Fruit fly (Drosophila melanogaster): Measurements from ENCODE around the gene Zmynd8.

The Zmynd8 gene

dm6 chr3R:31680773-31681172 lies 11.5 kb downstream of the Zmynd8 start (continued):
- TF ChIP-seq Hnf4 (GFP tag; optimal IDR thresholded peaks at IDR 0.05) (peak; percentile 80), CG32264 (GFP tag; optimal IDR thresholded peaks at IDR 0.05) (peak; percentile 17), Hr83 (GFP tag; optimal IDR thresholded peaks at IDR 0.05; ENCODE audit: poor library complexity, severe bottlenecking) (no peak), jim (GFP tag; optimal IDR thresholded peaks at IDR 0.05) (no peak), Vsx2 (GFP tag; optimal IDR thresholded peaks at IDR 0.05; ENCODE audit: partially characterized antibody) (no peak), rgr (GFP tag; optimal IDR thresholded peaks at IDR 0.05) (peak; percentile 84)

dm6 chr3R:31682140-31682782 lies 13.0 kb downstream of the Zmynd8 start:
- peak; percentile 60 for TF ChIP-seq sage (GFP tag; optimal IDR thresholded peaks at IDR 0.05)
- TF ChIP-seq GATAd (GFP tag; optimal IDR thresholded peaks at IDR 0.05), result no peak
- TF ChIP-seq ey (GFP tag; optimal IDR thresholded peaks at IDR 0.05), result peak; percentile 75
- TF ChIP-seq N (GFP tag; optimal IDR thresholded peaks at IDR 0.05), result no peak
- TF ChIP-seq br (GFP tag; optimal IDR thresholded peaks at IDR 0.05), result peak; percentile 52
- TF ChIP-seq Sp1 (GFP tag; optimal IDR thresholded peaks at IDR 0.05), result peak; percentile 49
- peak; percentile 33 for TF ChIP-seq CG32264 (GFP tag; optimal IDR thresholded peaks at IDR 0.05)
- peak; percentile 38 for TF ChIP-seq HLH106 (tag; optimal IDR thresholded peaks at IDR 0.05)
- TF ChIP-seq pan (optimal IDR thresholded peaks at IDR 0.05), result no peak
- TF ChIP-seq psq (GFP tag; optimal IDR thresholded peaks at IDR 0.05), result peak; percentile 78
- TF ChIP-seq OdsH (GFP tag; optimal IDR thresholded peaks at IDR 0.05), result peak; percentile 61
- peak in 1 of 2 experiments; percentile 48 for TF ChIP-seq foxo (GFP tag; optimal IDR thresholded peaks at IDR 0.05)
- peak; percentile 44 for TF ChIP-seq Rel (GFP tag; optimal IDR thresholded peaks at IDR 0.05)
- TF ChIP-seq Rel (tag; optimal IDR thresholded peaks at IDR 0.05), result no peak
- peak; percentile 15 for TF ChIP-seq Hnf4 (GFP tag; optimal IDR thresholded peaks at IDR 0.05)
- no peak for TF ChIP-seq Jra (GFP tag; optimal IDR thresholded peaks at IDR 0.05)
- TF ChIP-seq brk (GFP tag; optimal IDR thresholded peaks at IDR 0.05), result peak; percentile 6
- peak; percentile 49 for TF ChIP-seq woc (GFP tag; optimal IDR thresholded peaks at IDR 0.05)
- peak; percentile 32 for TF ChIP-seq dmrt93B (GFP tag; optimal IDR thresholded peaks at IDR 0.05)
- no peak for TF ChIP-seq CG9705 (GFP tag; optimal IDR thresholded peaks at IDR 0.05)
- TF ChIP-seq Hr78 (GFP tag; optimal IDR thresholded peaks at IDR 0.05), result no peak
- TF ChIP-seq Dif (GFP tag; optimal IDR thresholded peaks at IDR 0.05; ENCODE audit: partially characterized antibody), result peak; percentile 12
- peak; percentile 77 for TF ChIP-seq h (GFP tag; optimal IDR thresholded peaks at IDR 0.05)
- no peak for TF ChIP-seq Mio (GFP tag; optimal IDR thresholded peaks at IDR 0.05)
- peak; percentile 65 for TF ChIP-seq rgr (GFP tag; optimal IDR thresholded peaks at IDR 0.05)
- TF ChIP-seq fru (GFP tag; optimal IDR thresholded peaks at IDR 0.05), result peak; percentile 32

dm6 chr3R:31683048-31683857 lies 14.0 kb downstream of the Zmynd8 start:
- TF ChIP-seq foxo (GFP tag; optimal IDR thresholded peaks at IDR 0.05), result peak in 1 of 2 experiments; percentile 61
- TF ChIP-seq ey (GFP tag; optimal IDR thresholded peaks at IDR 0.05), result peak; percentile 2
- TF ChIP-seq HLH106 (tag; optimal IDR thresholded peaks at IDR 0.05), result peak; percentile 11
- peak; percentile 32 for TF ChIP-seq br (GFP tag; optimal IDR thresholded peaks at IDR 0.05)
- TF ChIP-seq CG9705 (GFP tag; optimal IDR thresholded peaks at IDR 0.05), result no peak
- TF ChIP-seq tai (GFP tag; optimal IDR thresholded peaks at IDR 0.05), result no peak
- TF ChIP-seq woc (GFP tag; optimal IDR thresholded peaks at IDR 0.05), result peak; percentile 46
- TF ChIP-seq rgr (GFP tag; optimal IDR thresholded peaks at IDR 0.05), result peak; percentile 13
- peak; percentile 49 for TF ChIP-seq h (GFP tag; optimal IDR thresholded peaks at IDR 0.05)
- peak; percentile 64 for TF ChIP-seq fru (GFP tag; optimal IDR thresholded peaks at IDR 0.05)
- TF ChIP-seq Sp1 (GFP tag; optimal IDR thresholded peaks at IDR 0.05), result peak; percentile 20

dm6 chr3R:31686692-31687351 lies 17.6 kb downstream of the Zmynd8 start:
- TF ChIP-seq Abd-B (GFP tag; optimal IDR thresholded peaks at IDR 0.05), result no peak
- TF ChIP-seq Jra (GFP tag; optimal IDR thresholded peaks at IDR 0.05), result peak; percentile 65
- peak; percentile 87 for TF ChIP-seq ey (GFP tag; optimal IDR thresholded peaks at IDR 0.05)
- TF ChIP-seq rgr (GFP tag; optimal IDR thresholded peaks at IDR 0.05), result peak; percentile 83
- no peak for TF ChIP-seq usp (GFP tag; optimal IDR thresholded peaks at IDR 0.05)
- peak; percentile 79 for TF ChIP-seq CG9705 (GFP tag; optimal IDR thresholded peaks at IDR 0.05)
- no peak for TF ChIP-seq N (GFP tag; optimal IDR thresholded peaks at IDR 0.05)
- peak; percentile 63 for TF ChIP-seq woc (GFP tag; optimal IDR thresholded peaks at IDR 0.05)
- no peak for TF ChIP-seq Mio (GFP tag; optimal IDR thresholded peaks at IDR 0.05)
- peak in 1 of 2 experiments; percentile 91 for TF ChIP-seq foxo (GFP tag; optimal IDR thresholded peaks at IDR 0.05)
- no peak for TF ChIP-seq CrebA (GFP tag; optimal IDR thresholded peaks at IDR 0.05; ENCODE audit: borderline replicate concordance)
- no peak for TF ChIP-seq GATAd (GFP tag; optimal IDR thresholded peaks at IDR 0.05)
- no peak for TF ChIP-seq dsf (GFP tag; optimal IDR thresholded peaks at IDR 0.05; ENCODE audit: borderline replicate concordance)
- peak; percentile 89 for TF ChIP-seq Sp1 (GFP tag; optimal IDR thresholded peaks at IDR 0.05)
- peak; percentile 81 for TF ChIP-seq sv (GFP tag; optimal IDR thresholded peaks at IDR 0.05)
- peak; percentile 57 for TF ChIP-seq tai (GFP tag; optimal IDR thresholded peaks at IDR 0.05)
- peak; percentile 90 for TF ChIP-seq h (GFP tag; optimal IDR thresholded peaks at IDR 0.05)
- no peak for TF ChIP-seq Hr83 (GFP tag; optimal IDR thresholded peaks at IDR 0.05; ENCODE audit: poor library complexity, severe bottlenecking)
- no peak for TF ChIP-seq Myc (optimal IDR thresholded peaks at IDR 0.05)
- TF ChIP-seq Hr78 (GFP tag; optimal IDR thresholded peaks at IDR 0.05), result no peak
- TF ChIP-seq br (GFP tag; optimal IDR thresholded peaks at IDR 0.05), result peak; percentile 83
- TF ChIP-seq HLH106 (tag; optimal IDR thresholded peaks at IDR 0.05), result peak; percentile 85
- no peak for TF ChIP-seq Vsx2 (GFP tag; optimal IDR thresholded peaks at IDR 0.05; ENCODE audit: partially characterized antibody)
- peak; percentile 84 for TF ChIP-seq OdsH (GFP tag; optimal IDR thresholded peaks at IDR 0.05)
- TF ChIP-seq sage (GFP tag; optimal IDR thresholded peaks at IDR 0.05), result peak; percentile 84
- peak; percentile 92 for TF ChIP-seq fru (GFP tag; optimal IDR thresholded peaks at IDR 0.05)
- no peak for TF ChIP-seq lola (GFP tag; optimal IDR thresholded peaks at IDR 0.05)
- peak; percentile 59 for TF ChIP-seq brk (GFP tag; optimal IDR thresholded peaks at IDR 0.05)

Measured in whole organism, wandering third instar larva.